Worm (Caenorhabditis elegans) whole organism, L1 larva: ENCODE measurements around the gene txbp-3.

ENCODE experiments used
- aha-1 ChIP-seq: fragments of 150-350 bp; optimal IDR thresholded peaks from 2 replicates; lab custom pipeline; 2014; ENCODE audit warnings: missing biosample characterization, missing genetic modification characterization
- unc-62 ChIP-seq: fragments of 150-350 bp; optimal IDR thresholded peaks from 2 replicates; lab custom pipeline; 2014; ENCODE audit warnings: missing biosample characterization, missing genetic modification reagents, missing genetic modification characterization

DNA sequence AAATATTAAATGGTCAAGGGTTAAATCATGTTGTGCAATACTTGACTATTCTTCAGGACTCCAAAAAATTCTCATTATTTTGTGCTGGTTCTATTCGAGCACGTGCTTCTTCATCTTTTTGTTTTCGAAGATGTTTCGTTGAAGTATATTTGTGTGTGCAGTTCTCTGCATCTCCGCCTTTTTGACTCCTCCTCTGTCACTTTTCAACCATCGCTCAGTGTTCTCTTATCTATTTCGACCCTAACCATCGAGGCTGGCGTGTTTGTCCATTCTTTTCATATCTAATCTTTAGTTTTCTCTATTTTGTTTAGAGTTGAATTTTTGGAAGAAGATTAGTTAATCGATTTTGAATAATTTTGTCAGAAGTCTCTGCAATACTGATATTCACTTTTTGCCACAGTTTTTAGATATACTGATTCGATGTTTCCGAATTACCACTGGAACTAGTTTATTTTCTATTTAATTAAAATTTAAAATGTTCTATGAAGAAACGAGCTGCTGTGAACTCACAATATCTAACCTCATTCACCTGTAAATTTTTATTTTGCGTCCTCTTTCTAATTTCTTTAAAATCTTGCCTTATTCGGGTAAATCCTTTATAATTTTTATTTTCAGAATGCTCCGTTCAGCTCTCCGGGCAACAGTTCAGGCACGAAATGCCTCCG is 30.0 kb upstream of the txbp-3 start, which contains the start of gene alh-1:
- no peak for TF ChIP-seq aha-1 (tag; lab: Kevin White, UChicago)
- TF ChIP-seq unc-62 (GFP tag; lab: Kevin White, UChicago), result no peak
